Fruit fly (Drosophila melanogaster): ENCODE results near the gene CG31274.

The CG31274 gene

DNA sequence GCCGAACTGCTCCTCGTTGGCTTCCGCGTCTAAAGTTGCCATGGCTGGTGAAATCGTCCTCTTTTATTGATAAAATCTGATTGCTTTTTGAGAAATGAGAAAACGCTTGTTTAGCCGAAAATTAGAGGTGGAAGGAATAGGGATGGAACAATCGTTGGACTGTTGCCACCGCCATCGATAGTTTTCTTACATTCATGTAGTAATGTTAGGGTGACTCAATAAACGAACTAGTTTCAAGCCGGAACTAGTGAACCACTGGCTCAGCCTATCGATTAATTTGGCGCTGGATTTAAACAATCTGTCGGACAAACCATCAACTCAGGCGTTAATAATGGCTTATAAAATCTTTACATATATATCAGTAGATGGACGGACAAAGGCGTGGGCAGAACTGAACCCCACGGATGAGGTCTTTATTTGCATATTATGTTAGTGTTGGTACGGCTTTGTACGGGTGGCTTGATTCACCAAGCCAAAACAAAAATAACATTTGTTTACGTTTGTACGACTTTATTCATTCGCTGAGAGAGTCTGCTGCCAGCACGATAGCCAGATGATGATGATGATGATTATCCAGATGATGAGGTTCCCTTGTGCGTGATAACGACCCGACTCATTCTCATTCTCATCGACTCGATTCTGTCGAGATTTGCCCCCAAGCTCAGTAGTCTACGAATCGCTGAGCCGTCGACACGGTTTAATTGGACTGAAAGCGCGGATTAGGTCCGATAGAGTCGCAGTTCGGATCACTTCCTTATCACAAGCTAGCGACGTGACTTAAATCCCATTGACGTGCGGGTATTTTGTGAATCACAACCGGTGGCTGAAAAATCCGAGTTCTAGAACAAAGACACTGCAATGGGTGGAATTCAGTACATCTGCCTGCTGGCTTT, 9.6 kb downstream of the CG31274 start, which contains the start of the genes Sf3a1 and Irc (continued):
- TF ChIP-seq BEAF-32 (GFP tag; optimal IDR thresholded peaks at IDR 0.05) = peak; percentile 96
- peak; percentile 97 for TF ChIP-seq E2f2 (GFP tag; IDR thresholded peaks at IDR 0.05)

DNA sequence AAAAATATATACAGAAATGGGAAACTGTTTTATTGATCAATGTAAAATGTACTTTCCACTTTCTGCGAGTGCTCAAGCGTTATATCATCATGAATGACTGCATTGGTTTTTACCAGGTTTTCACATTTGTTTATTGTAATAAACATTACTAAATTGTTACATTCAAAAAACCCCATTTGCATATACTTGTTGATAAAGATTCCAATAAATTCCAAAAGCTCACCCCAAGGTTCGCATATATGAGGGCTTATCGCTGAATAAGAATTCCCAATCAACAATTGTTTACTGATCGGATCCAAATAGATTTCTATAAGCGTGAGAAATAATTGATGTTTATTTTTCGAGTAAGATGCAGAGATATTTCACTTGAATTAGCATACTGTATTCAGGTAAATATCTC, 10.7 kb downstream of the CG31274 start:
- TF ChIP-seq CG15696 (tag; optimal IDR thresholded peaks at IDR 0.05) = no peak
- no peak for TF ChIP-seq CG33557 (GFP tag; optimal IDR thresholded peaks at IDR 0.05)
- TF ChIP-seq pan (optimal IDR thresholded peaks at IDR 0.05) = no peak
- TF ChIP-seq pan (GFP tag; optimal IDR thresholded peaks at IDR 0.05 in 1 of 2, IDR thresholded peaks at IDR 0.05 in 1 of 2) = no peak
- no peak for TF ChIP-seq CG15514 (GFP tag; optimal IDR thresholded peaks at IDR 0.05)
- no peak for TF ChIP-seq CG17328 (GFP tag; IDR thresholded peaks at IDR 0.05)
- TF ChIP-seq fd102C (GFP tag; optimal IDR thresholded peaks at IDR 0.05) = no peak
- no peak for TF ChIP-seq Ets65A (GFP tag)
- no peak for TF ChIP-seq ind (GFP tag; optimal IDR thresholded peaks at IDR 0.05)
- no peak for TF ChIP-seq kah (GFP tag; optimal IDR thresholded peaks at IDR 0.05)
- no peak for TF ChIP-seq yki (optimal IDR thresholded peaks at IDR 0.05)
- no peak for TF ChIP-seq lab (GFP tag; optimal IDR thresholded peaks at IDR 0.05)
- TF ChIP-seq hth (optimal IDR thresholded peaks at IDR 0.05) = no peak
- no peak for TF ChIP-seq H15 (GFP tag; IDR thresholded peaks at IDR 0.05)
- TF ChIP-seq CG4328 (GFP tag; optimal IDR thresholded peaks at IDR 0.05) = no peak
- TF ChIP-seq BEAF-32 (GFP tag; optimal IDR thresholded peaks at IDR 0.05) = no peak
- no peak for TF ChIP-seq CG3281 (GFP tag; optimal IDR thresholded peaks at IDR 0.05)
- no peak for TF ChIP-seq pfk (GFP tag; optimal IDR thresholded peaks at IDR 0.05)

DNA sequence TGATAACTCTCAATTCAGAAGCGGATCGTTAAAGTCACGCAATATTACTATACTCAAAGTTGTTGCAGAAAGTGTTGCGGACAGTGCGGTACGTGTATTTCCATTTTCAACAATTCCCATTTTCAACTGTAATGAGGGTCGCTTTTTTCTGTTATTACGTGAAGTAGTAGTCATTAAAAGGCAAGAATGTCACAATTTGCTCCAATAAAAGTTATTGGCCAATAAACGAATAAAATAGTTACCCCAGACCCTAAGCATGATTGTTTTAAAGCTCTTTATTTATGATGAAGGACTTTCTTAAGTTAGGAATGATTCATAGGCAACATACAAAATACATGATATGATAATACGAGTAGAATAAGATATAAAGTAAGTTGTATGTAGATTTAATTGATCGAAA, 14.5 kb downstream of the CG31274 start:
- peak; percentile 60 for TF ChIP-seq CG13894 (tag; optimal IDR thresholded peaks at IDR 0.05)
- peak; percentile 64 for TF ChIP-seq CG12071 (GFP tag; optimal IDR thresholded peaks at IDR 0.05)
- TF ChIP-seq tap (tag; optimal IDR thresholded peaks at IDR 0.05) = peak; percentile 33
- no peak for TF ChIP-seq Myb (GFP tag; optimal IDR thresholded peaks at IDR 0.05)
- TF ChIP-seq Fer3 (tag; optimal IDR thresholded peaks at IDR 0.05) = peak; percentile 26
- peak in 1 of 2 experiments; percentile 40 for TF ChIP-seq Pdp1 (GFP tag; optimal IDR thresholded peaks at IDR 0.05)
- TF ChIP-seq Sox100B (GFP tag; optimal IDR thresholded peaks at IDR 0.05) = peak; percentile 28
- TF ChIP-seq fd3F (GFP tag; optimal IDR thresholded peaks at IDR 0.05) = peak; percentile 30
- 0 out of 2 replicates have a peak, but pooled peaks have one; percentile 11 for TF ChIP-seq CG31441 (GFP tag; IDR thresholded peaks at IDR 0.05)
- no peak for TF ChIP-seq Blimp-1 (GFP tag; optimal IDR thresholded peaks at IDR 0.05)
- peak in 1 of 2 experiments; percentile 21 for TF ChIP-seq Eip74EF (GFP tag; optimal IDR thresholded peaks at IDR 0.05)
- TF ChIP-seq CG3838 (GFP tag; optimal IDR thresholded peaks at IDR 0.05) = no peak
- no peak for TF ChIP-seq CG8290 (GFP tag; optimal IDR thresholded peaks at IDR 0.05)
- TF ChIP-seq CG8290 (tag; optimal IDR thresholded peaks at IDR 0.05) = peak in 1 of 2 experiments; percentile 26
- TF ChIP-seq pan (optimal IDR thresholded peaks at IDR 0.05) = no peak
- TF ChIP-seq pan (GFP tag; optimal IDR thresholded peaks at IDR 0.05 in 1 of 2, IDR thresholded peaks at IDR 0.05 in 1 of 2) = peak in 1 of 2 experiments; percentile 12
- TF ChIP-seq vnd (GFP tag; IDR thresholded peaks at IDR 0.05; ENCODE audit: partially characterized antibody) = no peak
- TF ChIP-seq PHDP (tag; optimal IDR thresholded peaks at IDR 0.05) = peak; percentile 60
- peak; percentile 71 for TF ChIP-seq CG15269 (tag; optimal IDR thresholded peaks at IDR 0.05)
- peak; percentile 56 for TF ChIP-seq unpg (GFP tag; optimal IDR thresholded peaks at IDR 0.05)
- TF ChIP-seq Nf-YB (GFP tag; optimal IDR thresholded peaks at IDR 0.05) = peak; percentile 21
- peak; percentile 4 for TF ChIP-seq odd (GFP tag; optimal IDR thresholded peaks at IDR 0.05)
- TF ChIP-seq CG6813 (GFP tag; optimal IDR thresholded peaks at IDR 0.05) = peak; percentile 17
- TF ChIP-seq CG3281 (GFP tag; optimal IDR thresholded peaks at IDR 0.05) = peak; percentile 36
- TF ChIP-seq pum (GFP tag; optimal IDR thresholded peaks at IDR 0.05) = no peak
- TF ChIP-seq usp (GFP tag; optimal IDR thresholded peaks at IDR 0.05) = no peak
- no peak for TF ChIP-seq pnt (GFP tag; optimal IDR thresholded peaks at IDR 0.05)
- peak; percentile 71 for TF ChIP-seq CG2678 (tag; optimal IDR thresholded peaks at IDR 0.05)
- no peak for TF ChIP-seq Oli (tag; optimal IDR thresholded peaks at IDR 0.05)
